Worm (Caenorhabditis elegans) whole organism, mixed stage, embryonic: ENCODE data around the gene fbxb-74.

Experiments
- bed-3 ChIP-seq: fragments of 200-800 bp; sonication (Bioruptor generic); optimal IDR thresholded peaks from 3 replicates; lab custom pipeline; 2018; ENCODE audit warnings: mild to moderate bottlenecking, missing genetic modification characterization, moderate library complexity, missing compliant biosample characterization
- blmp-1 ChIP-seq: fragments of 150-350 bp; optimal IDR thresholded peaks from 2 replicates; lab custom pipeline; 2014; ENCODE audit warnings: missing biosample characterization, missing genetic modification characterization
- ceh-39 ChIP-seq: fragments of 150-350 bp; optimal IDR thresholded peaks from 2 replicates; lab custom pipeline; 2014; ENCODE audit warnings: missing biosample characterization, missing genetic modification characterization
- ceh-43 ChIP-seq: fragments of 200-800 bp; sonication (Bioruptor generic); optimal IDR thresholded peaks from 2 replicates; lab custom pipeline; 2018; ENCODE audit warnings: mild to moderate bottlenecking, missing genetic modification characterization, moderate library complexity, missing compliant biosample characterization
- ceh-83 ChIP-seq: fragments of 200-800 bp; sonication (Bioruptor generic); optimal IDR thresholded peaks from 2 replicates; lab custom pipeline; 2018; ENCODE audit warnings: mild to moderate bottlenecking, missing genetic modification characterization, missing compliant biosample characterization
- ces-1 ChIP-seq: fragments of 150-350 bp; optimal IDR thresholded peaks from 2 replicates; lab custom pipeline; 2014; ENCODE audit warnings: missing biosample characterization, missing genetic modification reagents, missing genetic modification characterization
- cnd-1 ChIP-seq: fragments of 200-800 bp; sonication (Bioruptor generic); optimal IDR thresholded peaks from 2 replicates; lab custom pipeline; 2018; ENCODE audit warnings: mild to moderate bottlenecking, missing genetic modification characterization, missing compliant biosample characterization
- drap-1 ChIP-seq: fragments of 200-800 bp; sonication (Bioruptor generic); optimal IDR thresholded peaks from 3 replicates; lab custom pipeline; 2018; ENCODE audit warnings: mild to moderate bottlenecking, missing genetic modification characterization, missing compliant biosample characterization
- elt-1 ChIP-seq: sonication (generic microtip); optimal IDR thresholded peaks from 2 replicates; lab custom pipeline; 2017; ENCODE audit warnings: missing genetic modification characterization, mild to moderate bottlenecking, missing compliant biosample characterization, antibody characterized with exemption, moderate library complexity, borderline replicate concordance; ENCODE audit not compliant: insufficient read depth
- elt-3 ChIP-seq: fragments of 150-350 bp; optimal IDR thresholded peaks from 2 replicates; lab custom pipeline; 2014; ENCODE audit warnings: missing biosample characterization, missing genetic modification characterization
- flh-1 ChIP-seq: fragments of 200-800 bp; sonication (Bioruptor generic); optimal IDR thresholded peaks from 2 replicates; lab custom pipeline; 2018; ENCODE audit warnings: mild to moderate bottlenecking, missing genetic modification characterization, moderate library complexity, missing compliant biosample characterization
- hlh-1 ChIP-seq: fragments of 150-350 bp; optimal IDR thresholded peaks from 2 replicates; lab custom pipeline; 2014; ENCODE audit warnings: missing biosample characterization, missing genetic modification reagents, missing genetic modification characterization
- lin-13 ChIP-seq: fragments of 150-350 bp; optimal IDR thresholded peaks from 2 replicates; lab custom pipeline; 2014; ENCODE audit warnings: missing biosample characterization, missing genetic modification characterization
- lin-32 ChIP-seq: fragments of 200-800 bp; sonication (Bioruptor generic); optimal IDR thresholded peaks from 2 replicates; lab custom pipeline; 2018; ENCODE audit warnings: mild to moderate bottlenecking, missing genetic modification characterization, missing compliant biosample characterization
- lsy-2 ChIP-seq: fragments of 150-350 bp; optimal IDR thresholded peaks from 2 replicates; lab custom pipeline; 2014; ENCODE audit warnings: missing biosample characterization, missing genetic modification characterization
- mab-5 ChIP-seq: fragments of 150-350 bp; optimal IDR thresholded peaks from 2 replicates; lab custom pipeline; 2014; ENCODE audit warnings: missing biosample characterization, missing genetic modification characterization
- mep-1 ChIP-seq: fragments of 150-350 bp; optimal IDR thresholded peaks from 2 replicates; lab custom pipeline; 2017; ENCODE audit warnings: missing biosample characterization, missing genetic modification reagents, missing genetic modification characterization, inconsistent platforms
- mls-2 ChIP-seq: sonication (generic microtip); optimal IDR thresholded peaks from 2 replicates; lab custom pipeline; 2016; ENCODE audit warnings: mild to moderate bottlenecking, missing genetic modification characterization, moderate library complexity, missing compliant biosample characterization
- nhr-2 ChIP-seq: fragments of 150-350 bp; optimal IDR thresholded peaks from 2 replicates; lab custom pipeline; 2014; ENCODE audit warnings: missing biosample characterization, missing genetic modification characterization
- nhr-237 ChIP-seq: fragments of 150-350 bp; optimal IDR thresholded peaks from 2 replicates; lab custom pipeline; 2014; ENCODE audit warnings: missing biosample characterization, missing genetic modification characterization
- nhr-76 ChIP-seq: sonication (generic microtip); optimal IDR thresholded peaks from 2 replicates; lab custom pipeline; 2017; ENCODE audit warnings: missing biosample characterization, missing genetic modification characterization
- pha-4 ChIP-seq: fragments of 150-350 bp; optimal IDR thresholded peaks from 2 replicates; lab custom pipeline; 2018; ENCODE audit warnings: missing biosample characterization, missing genetic modification reagents, missing genetic modification characterization
- sem-2 ChIP-seq: fragments of 200-800 bp; sonication (Bioruptor generic); optimal IDR thresholded peaks from 2 replicates; lab custom pipeline; 2018; ENCODE audit warnings: mild to moderate bottlenecking, missing genetic modification characterization, missing compliant biosample characterization
- snpc-4 ChIP-seq: fragments of 150-350 bp; optimal IDR thresholded peaks from 2 replicates; lab custom pipeline; 2014; ENCODE audit warnings: missing biosample characterization, missing genetic modification characterization
- sptf-1 ChIP-seq: sonication (generic microtip); optimal IDR thresholded peaks from 2 replicates; lab custom pipeline; 2017; ENCODE audit warnings: mild to moderate bottlenecking, missing genetic modification characterization, moderate library complexity, missing compliant biosample characterization
- tbx-8 ChIP-seq: fragments of 200-800 bp; sonication (Bioruptor generic); optimal IDR thresholded peaks from 2 replicates; lab custom pipeline; 2018; ENCODE audit warnings: mild to moderate bottlenecking, missing genetic modification characterization, moderate library complexity, missing compliant biosample characterization
- unc-39 ChIP-seq: fragments of 150-350 bp; optimal IDR thresholded peaks from 2 replicates; lab custom pipeline; 2014; ENCODE audit warnings: missing biosample characterization, missing genetic modification characterization
- unc-62 ChIP-seq: fragments of 150-350 bp; optimal IDR thresholded peaks from 2 replicates; lab custom pipeline; 2014; ENCODE audit warnings: missing biosample characterization, missing genetic modification reagents, missing genetic modification characterization

Gene fbxb-74

DNA sequence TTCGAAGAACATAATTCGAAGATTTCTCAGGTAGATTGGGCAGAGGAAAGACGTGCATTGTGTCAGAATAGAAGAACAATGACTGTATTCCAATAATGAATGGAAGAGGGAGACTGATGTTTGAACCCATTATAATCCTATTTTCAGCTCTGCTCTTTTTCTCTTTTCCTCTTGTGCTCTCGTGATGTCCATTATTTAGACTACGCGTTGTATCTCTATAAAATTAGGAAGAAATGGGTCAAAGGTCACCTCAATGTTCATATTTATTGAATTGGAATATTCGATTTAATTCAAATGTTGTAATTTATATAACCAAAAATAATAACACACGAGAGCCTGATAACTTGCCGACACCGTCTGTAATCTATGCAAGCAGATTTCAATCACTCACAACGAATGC, at the start of gene fbxb-74:
Gene fbxb-74 (minus strand): TSS at position 101 of the 400 bp plus-strand sequence.
- TF ChIP-seq mep-1 (tag; lab: Kevin White, UChicago) (no peak), unc-39 (tag; lab: Kevin White, UChicago) (no peak)

DNA sequence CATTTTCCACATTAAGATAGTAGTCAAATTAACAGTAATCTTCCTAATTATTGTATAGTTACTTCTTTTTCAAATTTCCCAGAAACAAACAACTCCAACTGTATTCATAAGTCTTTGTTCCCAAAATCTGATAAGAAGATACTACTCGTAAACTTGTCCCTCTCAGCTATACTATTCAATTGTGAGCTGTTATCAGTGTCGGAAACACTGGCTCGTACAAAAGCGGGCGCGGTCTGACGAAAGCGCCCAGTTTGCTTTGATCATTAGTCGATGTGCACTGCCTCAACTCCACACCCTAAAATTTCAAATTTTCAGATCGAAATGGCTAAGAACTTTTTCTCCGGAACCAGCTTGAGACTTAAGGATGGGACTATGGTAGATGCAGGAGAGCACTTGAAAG, 47.6 kb upstream of the fbxb-74 start, which contains the start of gene trx-3:
Gene trx-3 (plus strand): TSS at position 291 of the 400 bp plus-strand sequence.
- TF ChIP-seq nhr-237 (tag; lab: Kevin White, UChicago): no peak
- no peak for TF ChIP-seq lin-32 (GFP tag; lab: Kevin White, UChicago)
- TF ChIP-seq pha-4 (tag; lab: Kevin White, UChicago): no peak
- no peak for TF ChIP-seq tbx-8 (GFP tag; lab: Kevin White, UChicago)
- no peak for TF ChIP-seq nhr-76
- no peak for TF ChIP-seq bed-3 (GFP tag; lab: Kevin White, UChicago)
- TF ChIP-seq drap-1: no peak
- no peak for TF ChIP-seq lsy-2 (tag; lab: Kevin White, UChicago)
- TF ChIP-seq ceh-43 (GFP tag; lab: Kevin White, UChicago): no peak
- TF ChIP-seq ces-1 (GFP tag; lab: Kevin White, UChicago): no peak
- no peak for TF ChIP-seq elt-3 (tag; lab: Kevin White, UChicago)
- TF ChIP-seq snpc-4 (tag; lab: Kevin White, UChicago): no peak
- TF ChIP-seq mls-2: no peak
- TF ChIP-seq lin-13 (tag; lab: Kevin White, UChicago): no peak
- TF ChIP-seq sptf-1 (tag; lab: Kevin White, UChicago): no peak
- no peak for TF ChIP-seq mab-5 (tag; lab: Kevin White, UChicago)
- TF ChIP-seq ceh-39 (tag; lab: Kevin White, UChicago): no peak
- TF ChIP-seq hlh-1 (tag; lab: Kevin White, UChicago): no peak

DNA sequence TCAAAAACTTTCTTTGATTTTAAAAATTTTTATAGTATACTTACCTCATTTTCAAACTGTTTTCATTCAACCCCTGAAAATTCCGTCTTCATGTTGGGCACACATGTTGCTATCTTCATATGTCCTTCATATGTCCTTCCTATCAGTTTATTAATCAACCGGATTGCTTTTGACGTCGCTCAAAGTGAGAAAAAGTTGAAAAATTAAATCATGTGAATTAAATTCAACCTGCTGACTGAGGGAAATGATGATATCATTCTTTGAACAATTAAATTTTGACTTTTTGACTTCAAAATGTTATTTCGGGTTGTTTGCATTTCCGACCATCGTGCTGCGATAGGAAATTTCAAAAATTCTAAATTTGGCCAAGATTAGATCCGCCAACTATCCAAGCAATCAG, 45.5 kb upstream of the fbxb-74 start:
- TF ChIP-seq nhr-237 (tag; lab: Kevin White, UChicago): no peak
- no peak for TF ChIP-seq ceh-39 (tag; lab: Kevin White, UChicago)
- TF ChIP-seq ceh-43 (GFP tag; lab: Kevin White, UChicago): no peak
- TF ChIP-seq tbx-8 (GFP tag; lab: Kevin White, UChicago): no peak
- no peak for TF ChIP-seq sem-2
- TF ChIP-seq sptf-1 (tag; lab: Kevin White, UChicago): no peak
- no peak for TF ChIP-seq bed-3 (GFP tag; lab: Kevin White, UChicago)
- TF ChIP-seq ces-1 (GFP tag; lab: Kevin White, UChicago): no peak
- no peak for TF ChIP-seq lin-32 (GFP tag; lab: Kevin White, UChicago)
- TF ChIP-seq, all 35 proteins: peak for 0

DNA sequence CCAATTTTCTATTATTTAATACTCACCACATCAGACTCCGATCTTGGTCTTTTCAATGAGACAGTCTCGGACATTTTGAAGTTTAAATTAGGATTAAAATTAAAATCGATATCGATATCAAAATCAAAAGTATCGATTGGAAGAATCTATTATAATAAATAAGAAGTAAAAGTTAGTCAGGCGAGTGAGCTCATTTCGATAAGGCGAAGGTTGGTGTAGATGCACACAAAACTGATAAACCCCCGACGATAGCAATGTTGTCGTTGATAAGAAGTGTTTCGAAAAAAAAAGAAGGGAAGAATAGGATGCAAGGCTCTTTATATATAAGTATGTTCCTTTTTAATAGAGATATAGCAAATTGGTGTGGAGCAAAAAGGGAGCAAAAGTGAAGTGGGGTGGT, 43.4 kb upstream of the fbxb-74 start, which contains the start of gene M01H9.4:
Gene M01H9.4 (minus strand): TSS at position 379 of the 400 bp plus-strand sequence.
- TF ChIP-seq drap-1 (no peak), ceh-83 (no peak), ceh-39 (tag; lab: Kevin White, UChicago) (no peak), nhr-76 (no peak), mep-1 (tag; lab: Kevin White, UChicago) (no peak), mls-2 (no peak), ces-1 (GFP tag; lab: Kevin White, UChicago) (no peak), nhr-2 (tag; lab: Kevin White, UChicago) (no peak), sptf-1 (tag; lab: Kevin White, UChicago) (no peak), bed-3 (GFP tag; lab: Kevin White, UChicago) (no peak), unc-62 (GFP tag; lab: Kevin White, UChicago) (no peak), cnd-1 (tag; lab: Kevin White, UChicago) (no peak)

DNA sequence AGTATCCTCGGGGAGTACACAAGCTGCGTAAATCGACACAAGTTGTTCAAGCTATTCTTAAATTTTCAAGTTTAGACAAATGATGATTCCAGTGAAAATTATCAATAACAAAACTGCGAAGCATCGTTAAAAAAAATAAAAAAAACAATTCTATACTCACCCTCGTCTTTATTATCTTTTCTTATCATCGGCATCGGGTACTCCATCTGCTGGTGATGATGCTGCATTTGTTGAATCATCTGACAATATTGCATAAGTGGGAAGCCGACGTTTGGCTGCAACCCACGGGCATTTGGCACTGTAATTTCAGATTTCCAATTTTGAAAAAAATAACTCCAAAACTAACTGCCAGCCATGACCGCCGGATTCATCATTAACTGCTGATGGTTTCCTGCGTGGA, 42.2 kb upstream of the fbxb-74 start:
- TF ChIP-seq nhr-237 (tag; lab: Kevin White, UChicago) (no peak), ceh-39 (tag; lab: Kevin White, UChicago) (no peak), blmp-1 (tag; lab: Kevin White, UChicago) (no peak), elt-1 (no peak), unc-62 (GFP tag; lab: Kevin White, UChicago) (no peak), nhr-76 (no peak)
- TF ChIP-seq, all 35 proteins: peak for 0

DNA sequence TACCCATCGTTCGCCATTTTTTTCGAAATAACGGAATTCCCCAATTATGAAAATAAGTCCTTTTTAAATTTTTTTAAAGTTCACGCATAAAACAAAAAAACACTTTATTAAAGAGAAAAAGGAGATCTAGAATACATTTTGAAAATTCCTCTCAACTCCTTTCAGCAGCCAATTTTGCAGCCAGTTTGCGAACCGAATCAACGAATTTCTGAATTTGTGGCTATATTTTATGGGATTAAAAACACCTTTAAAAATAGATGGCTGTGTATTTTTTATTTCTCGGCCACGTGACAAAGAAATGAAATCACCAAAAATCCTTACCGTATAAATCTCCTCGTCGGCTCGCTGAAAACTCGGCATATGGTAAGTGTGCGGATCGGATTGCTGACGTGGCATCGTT, 40.9 kb upstream of the fbxb-74 start, which contains the start of gene M01H9.10:
Gene M01H9.10 (minus strand): TSS at position 101 of the 400 bp plus-strand sequence.
- TF ChIP-seq sptf-1 (tag; lab: Kevin White, UChicago) (no peak), nhr-76 (no peak), bed-3 (GFP tag; lab: Kevin White, UChicago) (no peak), ces-1 (GFP tag; lab: Kevin White, UChicago) (no peak), lin-13 (tag; lab: Kevin White, UChicago) (no peak), flh-1 (GFP tag; lab: Kevin White, UChicago) (no peak), drap-1 (no peak), lin-32 (GFP tag; lab: Kevin White, UChicago) (no peak)
